Worm (Caenorhabditis elegans) whole organism, L2 larva: Measurements from ENCODE around the gene clec-182.

Source experiments
- lin-39 ChIP-seq: fragments of 150-350 bp; optimal IDR thresholded peaks from 2 replicates; lab custom pipeline; 2014; ENCODE audit warnings: missing biosample characterization, missing genetic modification reagents, missing genetic modification characterization
- nhr-237 ChIP-seq: fragments of 150-350 bp; optimal IDR thresholded peaks from 2 replicates; lab custom pipeline; 2014; ENCODE audit warnings: missing biosample characterization, missing genetic modification characterization

- TF ChIP-seq lin-39 (tag; lab: Kevin White, UChicago) (no peak), nhr-237 (tag; lab: Kevin White, UChicago) (no peak)
These were observed 47.8 kb upstream of the clec-182 start for ce11 chrIV:8845922-8846321.
